Fruit fly (Drosophila melanogaster): ENCODE data around the gene CG32982.

CG32982 gene

DNA sequence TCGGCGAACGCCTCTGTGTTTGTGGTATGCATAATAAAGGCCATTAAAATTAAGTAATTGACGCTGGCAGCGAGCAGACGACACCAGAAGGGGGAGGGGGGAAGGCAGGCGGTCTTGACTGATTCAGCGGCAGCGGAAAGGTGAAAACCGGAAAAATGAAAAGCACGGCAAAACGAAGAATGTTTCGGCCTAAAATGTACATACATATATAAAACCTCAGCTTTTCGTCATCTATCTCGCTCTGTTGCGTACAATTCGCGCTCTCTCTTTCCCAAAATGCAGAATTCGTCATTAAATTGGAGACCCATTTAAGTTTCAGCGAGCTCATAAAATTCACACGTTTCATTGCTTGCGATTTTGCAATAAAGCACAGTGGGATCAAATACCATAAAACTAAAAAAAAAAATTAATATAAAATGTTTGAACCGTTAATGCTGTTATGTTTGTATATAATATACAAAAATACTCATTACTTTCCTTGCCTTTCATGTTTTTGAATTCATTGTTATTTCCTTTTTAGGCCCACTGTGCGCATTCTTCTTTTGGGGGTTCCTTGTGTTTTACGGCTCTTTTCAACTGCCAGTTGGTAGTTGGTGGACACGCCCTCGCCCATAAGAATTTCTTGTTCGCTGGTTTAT, 42.6 kb downstream of the CG32982 start (continued):
- TF ChIP-seq Med (GFP tag) (peak; percentile 83), grn (GFP tag; optimal IDR thresholded peaks at IDR 0.05) (no peak), pnt (GFP tag; optimal IDR thresholded peaks at IDR 0.05) (peak; percentile 5), CG8388 (GFP tag; optimal IDR thresholded peaks at IDR 0.05) (peak; percentile 66), CG10321 (GFP tag; IDR thresholded peaks at IDR 0.05) (peak; percentile 44; the same call in 1 of the 2 replicates), CG11723 (GFP tag; optimal IDR thresholded peaks at IDR 0.05) (peak; percentile 3), CG9727 (GFP tag; optimal IDR thresholded peaks at IDR 0.05) (peak; percentile 71), CG2199 (GFP tag; IDR thresholded peaks at IDR 0.05) (0 out of 3 replicates have a peak, but pooled peaks have one; percentile 7), sd (tag; optimal IDR thresholded peaks at IDR 0.05) (peak; percentile 2), CG6791 (GFP tag; IDR thresholded peaks at IDR 0.05; ENCODE audit: partially characterized antibody) (no peak), her (GFP tag; optimal IDR thresholded peaks at IDR 0.05) (no peak), fd102C (GFP tag; optimal IDR thresholded peaks at IDR 0.05) (no peak), CG9797 (GFP tag; optimal IDR thresholded peaks at IDR 0.05) (no peak), CG1529 (GFP tag; optimal IDR thresholded peaks at IDR 0.05) (peak; percentile 25), Atf6 (GFP tag; IDR thresholded peaks at IDR 0.05) (peak; percentile 73; the same call in 1 of the 2 replicates), CG17361 (GFP tag; IDR thresholded peaks at IDR 0.05) (peak; percentile 75), crol (GFP tag; IDR thresholded peaks at IDR 0.05) (peak; percentile 48), Deaf1 (tag; optimal IDR thresholded peaks at IDR 0.05) (peak; percentile 10), CG2116 (GFP tag; optimal IDR thresholded peaks at IDR 0.05) (no peak), CG10959 (GFP tag; IDR thresholded peaks at IDR 0.05) (peak; percentile 52; the same call in 1 of the 2 replicates), CG11093 (GFP tag; IDR thresholded peaks at IDR 0.05) (peak; percentile 48; the same call in 1 of the 3 replicates), CG4424 (GFP tag; optimal IDR thresholded peaks at IDR 0.05) (peak; percentile 78), ap (GFP tag; IDR thresholded peaks at IDR 0.05) (peak; percentile 81), Aef1 (GFP tag; IDR thresholded peaks at IDR 0.05) (peak; percentile 53; the same call in 2 of the 3 replicates), en (GFP tag; optimal IDR thresholded peaks at IDR 0.05) (no peak), CG1602 (GFP tag; optimal IDR thresholded peaks at IDR 0.05) (peak; percentile 59), onecut (GFP tag; IDR thresholded peaks at IDR 0.05) (peak; percentile 53), Abd-B (GFP tag; optimal IDR thresholded peaks at IDR 0.05) (peak; percentile 78), CG4328 (GFP tag; optimal IDR thresholded peaks at IDR 0.05) (no peak), CG15269 (tag; optimal IDR thresholded peaks at IDR 0.05) (peak; percentile 79), CG12219 (GFP tag; optimal IDR thresholded peaks at IDR 0.05) (peak; percentile 7), wor (GFP tag; IDR thresholded peaks at IDR 0.05) (peak; percentile 60), CG15696 (tag; optimal IDR thresholded peaks at IDR 0.05) (peak; percentile 32), nau (GFP tag; optimal IDR thresholded peaks at IDR 0.05) (peak; percentile 40), ato (GFP tag; IDR thresholded peaks at IDR 0.05; ENCODE audit: partially characterized antibody) (no peak), CG11504 (tag; optimal IDR thresholded peaks at IDR 0.05) (peak; percentile 77), PHDP (tag; optimal IDR thresholded peaks at IDR 0.05) (peak; percentile 75), caup (GFP tag; optimal IDR thresholded peaks at IDR 0.05; ENCODE audit: severe bottlenecking) (peak; percentile 62), NK7.1 (GFP tag; optimal IDR thresholded peaks at IDR 0.05) (no peak), CG7372 (GFP tag; IDR thresholded peaks at IDR 0.05) (peak; percentile 60), Sox102F (GFP tag; optimal IDR thresholded peaks at IDR 0.05) (peak; percentile 85), CG15479 (GFP tag; optimal IDR thresholded peaks at IDR 0.05) (no peak), CG3838 (GFP tag; optimal IDR thresholded peaks at IDR 0.05) (no peak), CG7357 (GFP tag; IDR thresholded peaks at IDR 0.05) (no peak; the same call in 2 of the 3 replicates), CG34422 (GFP tag; IDR thresholded peaks at IDR 0.05) (peak; percentile 68; the same call in 1 of the 3 replicates), Hr3 (GFP tag; optimal IDR thresholded peaks at IDR 0.05) (peak; percentile 62), CG3995 (GFP tag; optimal IDR thresholded peaks at IDR 0.05) (no peak), sna (GFP tag; IDR thresholded peaks at IDR 0.05; ENCODE audit: partially characterized antibody) (no peak), CG32532 (GFP tag; IDR thresholded peaks at IDR 0.05) (peak; percentile 78)

Data from whole organism, embryonic.